Fruit fly (Drosophila melanogaster) whole organism, embryonic: ENCODE results near the gene CG42395.
A peak's percentile ranks its signal among the peaks of the same experiment; 100 is the strongest.

Source experiments
- Blimp-1 ChIP-seq: fragments of 200-800 bp; sonication (Bioruptor generic); optimal IDR thresholded peaks from 3 replicates; lab custom pipeline; 2018; ENCODE audit warnings: missing biosample characterization, missing genetic modification characterization, mild to moderate bottlenecking, moderate library complexity, missing genetic modification reagents
- CG11398 ChIP-seq: fragments of 200-800 bp; sonication (Bioruptor generic); optimal IDR thresholded peaks from 2 replicates; lab custom pipeline; 2016; ENCODE audit warnings: missing biosample characterization, missing genetic modification characterization
- CG13624 ChIP-seq: fragments of 200-800 bp; sonication (Bioruptor generic); optimal IDR thresholded peaks from 2 replicates; lab custom pipeline; 2016; ENCODE audit warnings: missing biosample characterization, missing genetic modification characterization
- CG1603 ChIP-seq: fragments of 200-800 bp; sonication (Bioruptor generic); optimal IDR thresholded peaks from 2 replicates; lab custom pipeline; 2019; ENCODE audit warnings: missing biosample characterization, mild to moderate bottlenecking, missing genetic modification characterization, moderate library complexity
- CG1792 ChIP-seq: fragments of 200-800 bp; sonication (Bioruptor generic); optimal IDR thresholded peaks from 2 replicates; lab custom pipeline; 2016; ENCODE audit warnings: missing biosample characterization, missing genetic modification characterization
- CG1832 ChIP-seq: fragments of 200-800 bp; sonication (Bioruptor generic); optimal IDR thresholded peaks from 2 replicates; lab custom pipeline; 2017; ENCODE audit warnings: missing biosample characterization, mild to moderate bottlenecking, missing genetic modification characterization, inconsistent platforms
- CG18764 ChIP-seq: fragments of 200-800 bp; sonication (Bioruptor generic); optimal IDR thresholded peaks from 3 replicates; lab custom pipeline; 2016; ENCODE audit warnings: missing biosample characterization, missing genetic modification characterization
- CG30020 ChIP-seq: fragments of 200-800 bp; optimal IDR thresholded peaks from 2 replicates; lab custom pipeline; 2019; ENCODE audit warnings: missing biosample characterization, mild to moderate bottlenecking, missing genetic modification characterization, moderate library complexity
- CG30431 ChIP-seq: fragments of 200-800 bp; sonication (Bioruptor generic); optimal IDR thresholded peaks from 2 replicates; lab custom pipeline; 2017; ENCODE audit warnings: missing biosample characterization, missing genetic modification characterization
- CG3065 ChIP-seq: fragments of 200-800 bp; sonication (Bioruptor generic); optimal IDR thresholded peaks from 2 replicates; lab custom pipeline; 2016; ENCODE audit warnings: missing biosample characterization, missing genetic modification characterization
- CG31224 ChIP-seq: fragments of 200-800 bp; sonication (Bioruptor generic); IDR thresholded peaks from 2 replicates; pipeline ENCODE4 v1.3.6; 2022; ENCODE audit warnings: missing biosample characterization, missing genetic modification characterization
- CG31365 ChIP-seq: fragments of 200-800 bp; sonication (Bioruptor generic); optimal IDR thresholded peaks from 2 replicates; lab custom pipeline; 2018; ENCODE audit warnings: missing biosample characterization, mild to moderate bottlenecking, missing genetic modification characterization
- CG34422 ChIP-seq: fragments of 200-800 bp; sonication (Bioruptor generic); IDR thresholded peaks from 3 replicates; pipeline ENCODE4 v1.3.6; 2022; ENCODE audit warnings: missing biosample characterization, missing genetic modification characterization
- CG3838 ChIP-seq: fragments of 200-800 bp; sonication (Bioruptor generic); optimal IDR thresholded peaks from 3 replicates; lab custom pipeline; 2016; ENCODE audit warnings: missing biosample characterization, missing genetic modification characterization
- CG3847 ChIP-seq: fragments of 200-800 bp; sonication (Bioruptor generic); IDR thresholded peaks from 2 replicates; pipeline ENCODE4 v1.3.6; 2022; ENCODE audit warnings: missing biosample characterization, missing genetic modification characterization
- CG4854 ChIP-seq: fragments of 200-800 bp; sonication (Bioruptor generic); optimal IDR thresholded peaks from 2 replicates; lab custom pipeline; 2016; ENCODE audit warnings: missing biosample characterization, missing genetic modification characterization, inconsistent platforms
- CG8281 ChIP-seq: fragments of 200-800 bp; sonication (Bioruptor generic); optimal IDR thresholded peaks from 2 replicates; lab custom pipeline; 2018; ENCODE audit warnings: missing biosample characterization, mild to moderate bottlenecking, missing genetic modification characterization, moderate library complexity
- CkIIα-i1 ChIP-seq: fragments of 200-800 bp; sonication (Bioruptor generic); IDR thresholded peaks from 2 replicates; pipeline ENCODE4 v1.3.6; 2022; ENCODE audit warnings: missing biosample characterization, missing genetic modification characterization
- D19A ChIP-seq: fragments of 200-800 bp; optimal IDR thresholded peaks from 3 replicates; lab custom pipeline; 2019; ENCODE audit warnings: missing biosample characterization, mild to moderate bottlenecking, missing genetic modification characterization, moderate library complexity
- Dip3 ChIP-seq: fragments of 200-800 bp; sonication (Bioruptor generic); optimal IDR thresholded peaks from 3 replicates; lab custom pipeline; 2016; ENCODE audit warnings: missing biosample characterization, missing genetic modification characterization
- Elba2 ChIP-seq: fragments of 200-800 bp; sonication (Bioruptor generic); optimal IDR thresholded peaks from 3 replicates; lab custom pipeline; 2016; ENCODE audit warnings: missing biosample characterization, missing genetic modification characterization
- Fer1 ChIP-seq: fragments of 200-800 bp; sonication (Bioruptor generic); optimal IDR thresholded peaks from 2 replicates; lab custom pipeline; 2017; ENCODE audit warnings: missing biosample characterization, mild to moderate bottlenecking, missing genetic modification characterization
- HmgZ ChIP-seq: fragments of 200-800 bp; sonication (Bioruptor generic); optimal IDR thresholded peaks from 2 replicates; lab custom pipeline; 2018; ENCODE audit warnings: missing biosample characterization, mild to moderate bottlenecking, missing genetic modification characterization
- Hr3 ChIP-seq: fragments of 200-800 bp; sonication (Bioruptor generic); optimal IDR thresholded peaks from 3 replicates; lab custom pipeline; 2016; ENCODE audit warnings: missing biosample characterization, missing genetic modification characterization
- Jarid2 ChIP-seq: fragments of 200-800 bp; sonication (Bioruptor generic); optimal IDR thresholded peaks from 3 replicates; lab custom pipeline; 2017; ENCODE audit warnings: mild to moderate bottlenecking, missing biosample characterization, missing genetic modification reagents, missing genetic modification characterization
- Mes4 ChIP-seq: fragments of 200-800 bp; sonication (Bioruptor generic); optimal IDR thresholded peaks from 2 replicates; lab custom pipeline; 2016; ENCODE audit warnings: missing biosample characterization, missing genetic modification characterization
- Oli ChIP-seq: fragments of 200-800 bp; sonication (Bioruptor generic); optimal IDR thresholded peaks from 2 replicates; lab custom pipeline; 2018; ENCODE audit warnings: missing biosample characterization, mild to moderate bottlenecking, missing genetic modification characterization, moderate library complexity
- Ravus ChIP-seq: fragments of 200-800 bp; sonication (Bioruptor generic); IDR thresholded peaks from 2 replicates; pipeline ENCODE4 v1.3.6; 2022; ENCODE audit warnings: missing biosample characterization, missing genetic modification characterization
- Scr ChIP-seq: fragments of 200-800 bp; sonication (Bioruptor generic); IDR thresholded peaks from 2 replicates; pipeline ENCODE4 v1.3.6; 2022; ENCODE audit warnings: missing biosample characterization, missing genetic modification characterization; ENCODE audit not compliant: partially characterized antibody
- Sox102F ChIP-seq: fragments of 200-800 bp; sonication (Bioruptor generic); optimal IDR thresholded peaks from 2 replicates; lab custom pipeline; 2018; ENCODE audit warnings: missing biosample characterization, mild to moderate bottlenecking, missing genetic modification characterization, moderate library complexity
- chif ChIP-seq, 2 experiments: fragments of 200-800 bp; sonication (Bioruptor generic); optimal IDR thresholded peaks; 3 replicates each; lab custom pipeline; 2016; ENCODE audit warnings: missing biosample characterization in 2 of 2, missing genetic modification characterization in 2 of 2
- da ChIP-seq: fragments of 200-800 bp; sonication (Bioruptor generic); optimal IDR thresholded peaks from 2 replicates; lab custom pipeline; 2016; ENCODE audit warnings: missing biosample characterization, missing genetic modification characterization
- danr ChIP-seq: fragments of 200-800 bp; sonication (Bioruptor generic); IDR thresholded peaks from 2 replicates; pipeline ENCODE4 v1.3.6; 2022; ENCODE audit warnings: missing biosample characterization, missing genetic modification characterization
- dmrt99B ChIP-seq: fragments of 200-800 bp; sonication (Bioruptor generic); optimal IDR thresholded peaks from 2 replicates; lab custom pipeline; 2018; ENCODE audit warnings: missing biosample characterization, mild to moderate bottlenecking, missing genetic modification characterization, moderate library complexity
- ham ChIP-seq: fragments of 200-800 bp; sonication (Bioruptor generic); IDR thresholded peaks from 2 replicates; pipeline ENCODE4 v1.3.6; 2022; ENCODE audit warnings: missing biosample characterization, missing genetic modification characterization
- insv ChIP-seq, 2 experiments: fragments of 200-800 bp; sonication (Bioruptor generic); optimal IDR thresholded peaks; 3 replicates each; lab custom pipeline; 2016 to 2018; ENCODE audit warnings: missing biosample characterization in 2 of 2, missing genetic modification characterization in 2 of 2
- knrl ChIP-seq: fragments of 200-800 bp; sonication (Bioruptor generic); IDR thresholded peaks from 3 replicates; pipeline ENCODE4 v1.3.6; 2022; ENCODE audit warnings: missing biosample characterization, missing genetic modification characterization; ENCODE audit not compliant: partially characterized antibody
- onecut ChIP-seq: fragments of 200-800 bp; sonication (Bioruptor generic); IDR thresholded peaks from 2 replicates; pipeline ENCODE4 v1.3.6; 2022; ENCODE audit warnings: missing biosample characterization, missing genetic modification characterization
- pros ChIP-seq: fragments of 200-800 bp; sonication (Bioruptor generic); optimal IDR thresholded peaks from 3 replicates; lab custom pipeline; 2019; ENCODE audit warnings: missing biosample characterization, mild to moderate bottlenecking, missing genetic modification characterization, moderate library complexity
- psq ChIP-seq: fragments of 200-800 bp; sonication (Bioruptor generic); optimal IDR thresholded peaks from 2 replicates; lab custom pipeline; 2017; ENCODE audit warnings: missing biosample characterization, missing genetic modification characterization
- ranshi ChIP-seq: fragments of 200-800 bp; sonication (Bioruptor generic); IDR thresholded peaks from 2 replicates; pipeline ENCODE4 v1.3.6; 2022; ENCODE audit warnings: missing biosample characterization, missing genetic modification characterization
- ro ChIP-seq: fragments of 200-800 bp; sonication (Bioruptor generic); IDR thresholded peaks from 2 replicates; pipeline ENCODE4 v1.3.6; 2022; ENCODE audit warnings: missing biosample characterization, missing genetic modification characterization
- ssp ChIP-seq: fragments of 200-800 bp; sonication (Bioruptor generic); IDR thresholded peaks from 2 replicates; pipeline ENCODE4 v1.3.6; 2022; ENCODE audit warnings: missing biosample characterization, missing genetic modification characterization
- trh ChIP-seq: fragments of 200-800 bp; sonication (Bioruptor generic); optimal IDR thresholded peaks from 2 replicates; lab custom pipeline; 2016; ENCODE audit warnings: missing biosample characterization, missing genetic modification characterization
- vnd ChIP-seq: fragments of 200-800 bp; sonication (Bioruptor generic); IDR thresholded peaks from 3 replicates; pipeline ENCODE4 v1.3.6; 2022; ENCODE audit warnings: missing biosample characterization, missing genetic modification characterization; ENCODE audit not compliant: partially characterized antibody
- wdn ChIP-seq: fragments of 200-800 bp; sonication (Bioruptor generic); IDR thresholded peaks from 2 replicates; pipeline ENCODE4 v1.3.6; 2022; ENCODE audit warnings: missing biosample characterization, missing genetic modification characterization
- wek ChIP-seq: fragments of 200-800 bp; sonication (Bioruptor generic); optimal IDR thresholded peaks from 3 replicates; lab custom pipeline; 2018; ENCODE audit warnings: missing biosample characterization, mild to moderate bottlenecking, missing genetic modification characterization, moderate library complexity
- z ChIP-seq: fragments of 200-800 bp; sonication (Bioruptor generic); IDR thresholded peaks from 3 replicates; pipeline ENCODE4 v1.3.6; 2022; ENCODE audit warnings: missing biosample characterization, missing genetic modification characterization
- zen2 ChIP-seq: fragments of 200-800 bp; sonication (Bioruptor generic); IDR thresholded peaks from 3 replicates; pipeline ENCODE4 v1.3.6; 2022; ENCODE audit warnings: missing biosample characterization, missing genetic modification characterization; ENCODE audit not compliant: partially characterized antibody

The CG42395 gene

DNA sequence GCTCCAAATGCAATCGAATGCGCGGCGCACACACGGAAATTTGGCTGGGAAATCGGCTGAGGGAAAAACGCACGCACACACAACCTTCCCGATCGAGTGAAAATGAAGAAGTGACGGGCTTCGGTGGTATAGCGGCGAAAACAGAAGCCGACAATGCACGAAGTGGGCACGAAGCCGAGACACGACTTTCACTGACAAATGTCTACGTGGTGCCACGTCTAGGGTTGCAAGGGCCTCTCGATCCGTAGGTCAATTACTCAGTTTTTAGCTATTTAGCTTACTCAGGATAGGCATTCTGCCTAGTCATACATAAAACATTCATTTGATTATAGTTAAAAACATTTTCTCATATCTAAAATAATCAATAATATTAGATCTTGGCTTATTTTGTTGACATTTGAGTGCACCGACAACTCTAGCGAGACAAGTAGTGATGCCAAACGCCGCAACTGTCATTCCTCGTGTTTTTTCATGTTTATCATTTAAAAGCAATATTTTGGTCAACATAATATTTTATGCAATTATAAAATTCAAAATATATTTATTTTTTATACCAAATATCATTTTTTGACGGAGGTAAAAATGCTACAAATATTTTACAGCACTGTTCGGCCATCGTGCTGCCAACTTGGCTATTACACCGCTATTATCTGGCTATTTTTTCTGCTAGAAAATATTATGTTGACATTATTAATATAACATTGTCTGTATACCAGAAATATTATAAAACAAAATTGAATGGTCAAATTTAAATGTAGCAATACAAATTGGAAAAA is 22.3 kb downstream of the CG42395 start (continued):
- peak; percentile 88 for TF ChIP-seq Oli (tag; lab: Kevin White, UChicago)
- peak; percentile 69 for TF ChIP-seq CG31224 (GFP tag; lab: Robert Waterston, UW)
- peak; percentile 81 for TF ChIP-seq onecut
- TF ChIP-seq Elba2 (GFP tag; lab: Kevin White, UChicago) = peak; percentile 70
- peak; percentile 53 for TF ChIP-seq Scr (GFP tag; lab: Robert Waterston, UW)
- peak; percentile 76 for TF ChIP-seq Dip3
- TF ChIP-seq CG31365 (tag; lab: Kevin White, UChicago) = peak; percentile 48
- TF ChIP-seq vnd (GFP tag; lab: Robert Waterston, UW) = 0 out of 3 replicates have a peak, but pooled peaks have one; percentile 46
- peak; percentile 81 for TF ChIP-seq D19A (tag; lab: Kevin White, UChicago)
- peak; percentile 88 for TF ChIP-seq HmgZ (tag; lab: Kevin White, UChicago)
- peak; percentile 43 for TF ChIP-seq CG8281 (tag; lab: Kevin White, UChicago)
- TF ChIP-seq knrl (GFP tag; lab: Robert Waterston, UW) = 0 out of 3 replicates have a peak, but pooled peaks have one; percentile 19
- TF ChIP-seq Mes4 (GFP tag; lab: Kevin White, UChicago) = peak; percentile 58
- peak; percentile 61 for TF ChIP-seq CG3065 (GFP tag; lab: Kevin White, UChicago)
- TF ChIP-seq CG30431 = peak; percentile 82
- peak; percentile 85 for TF ChIP-seq Hr3 (GFP tag; lab: Kevin White, UChicago)
- TF ChIP-seq pros (GFP tag; lab: Kevin White, UChicago) = peak; percentile 41
- TF ChIP-seq CG11398 (GFP tag; lab: Kevin White, UChicago) = peak; percentile 32
- 0 out of 2 replicates have a peak, but pooled peaks have one; percentile 53 for TF ChIP-seq ham (GFP tag; lab: Robert Waterston, UW)
- peak; percentile 89 for TF ChIP-seq CG3847 (GFP tag; lab: Robert Waterston, UW)
- peak; percentile 82 for TF ChIP-seq CG18764
- peak; percentile 89 for TF ChIP-seq Fer1 (GFP tag; lab: Kevin White, UChicago)
- TF ChIP-seq dmrt99B (tag; lab: Kevin White, UChicago) = peak; percentile 88
- peak; percentile 61 for TF ChIP-seq wdn (GFP tag; lab: Robert Waterston, UW)
- peak; percentile 73 for TF ChIP-seq ssp (GFP tag; lab: Robert Waterston, UW)
- no peak for TF ChIP-seq z (GFP tag; lab: Robert Waterston, UW)
- TF ChIP-seq zen2 (GFP tag; lab: Robert Waterston, UW) = no peak
- TF ChIP-seq trh (GFP tag; lab: Kevin White, UChicago) = peak; percentile 77
- TF ChIP-seq CG1603 (tag; lab: Kevin White, UChicago) = peak; percentile 90
- peak; percentile 74 for TF ChIP-seq Jarid2 (GFP tag; lab: Kevin White, UChicago)
- TF ChIP-seq insv (GFP tag; optimal IDR thresholded peaks at IDR 0.05; lab: Kevin White, UChicago) = peak in 1 of 2 experiments; percentile 44
- peak; percentile 88 for TF ChIP-seq Sox102F
- TF ChIP-seq ranshi = peak; percentile 87
- TF ChIP-seq CkIIα-i1 (GFP tag; lab: Robert Waterston, UW) = no peak
- peak; percentile 41 for TF ChIP-seq ro
- peak; percentile 73 to 81 for TF ChIP-seq chif (GFP tag; optimal IDR thresholded peaks at IDR 0.05; lab: Kevin White, UChicago)
- peak; percentile 78 for TF ChIP-seq CG4854 (GFP tag; lab: Kevin White, UChicago)
- TF ChIP-seq CG13624 (GFP tag; lab: Kevin White, UChicago) = peak; percentile 72
- TF ChIP-seq CG30020 (tag; lab: Kevin White, UChicago) = peak; percentile 59
- no peak for TF ChIP-seq CG1832
- peak; percentile 3 for TF ChIP-seq CG3838
- TF ChIP-seq da = no peak
- peak; percentile 52 for TF ChIP-seq Ravus (GFP tag; lab: Robert Waterston, UW)
- peak; percentile 32 for TF ChIP-seq CG1792 (GFP tag; lab: Kevin White, UChicago)
- peak; percentile 90 for TF ChIP-seq Blimp-1 (GFP tag; lab: Kevin White, UChicago)
- peak; percentile 72 for TF ChIP-seq wek
- TF ChIP-seq psq (GFP tag; lab: Kevin White, UChicago) = peak; percentile 59
- peak; percentile 89 for TF ChIP-seq CG34422 (GFP tag; lab: Robert Waterston, UW)
- peak; percentile 70 for TF ChIP-seq danr (GFP tag; lab: Robert Waterston, UW)
